Worm (Caenorhabditis elegans): ENCODE data around the gene ZC477.2.

The ZC477.2 gene

DNA sequence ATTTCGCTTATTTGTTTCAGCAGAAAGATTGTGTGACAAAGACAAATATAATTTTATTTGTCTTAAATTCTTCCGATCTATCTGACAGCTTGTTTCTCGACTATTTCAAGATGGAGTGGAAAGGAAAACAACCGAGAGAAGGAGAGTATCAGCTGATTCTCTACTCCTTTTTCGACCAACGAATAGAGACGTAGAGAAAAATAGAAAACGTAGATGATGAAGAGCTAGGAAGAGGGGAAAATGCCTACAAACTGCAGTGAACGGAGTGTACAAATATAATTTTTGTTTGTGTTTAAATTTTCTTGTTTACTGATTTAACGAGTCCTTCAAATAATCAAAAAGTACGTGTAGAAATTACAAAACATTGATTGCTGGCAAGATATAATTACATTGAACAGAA, 39.7 kb downstream of the ZC477.2 start (continued):
- no peak for TF ChIP-seq hpl-2 (GFP tag; optimal IDR thresholded peaks at IDR 0.05)
- TF ChIP-seq elt-3 (tag; optimal IDR thresholded peaks at IDR 0.05): no peak
- TF ChIP-seq sox-4 (tag; optimal IDR thresholded peaks at IDR 0.05): no peak
- TF ChIP-seq mef-2 (tag; optimal IDR thresholded peaks at IDR 0.05): no peak
- TF ChIP-seq mep-1 (tag; optimal IDR thresholded peaks at IDR 0.05): no peak
- no peak for TF ChIP-seq fkh-4 (tag; optimal IDR thresholded peaks at IDR 0.05; ENCODE audit: borderline replicate concordance)
- no peak for TF ChIP-seq ama-1 (optimal IDR thresholded peaks at IDR 0.05)
- TF ChIP-seq egl-27 (tag; optimal IDR thresholded peaks at IDR 0.05): no peak
- TF ChIP-seq sptf-1 (tag; optimal IDR thresholded peaks at IDR 0.05): no peak

ce11 chrIV:7149020-7149601, 41.1 kb downstream of the ZC477.2 start, which contains the start of gene C34D4.4:
Gene C34D4.4 (plus strand): TSS chrIV:7149361.
- TF ChIP-seq vab-15 (tag; optimal IDR thresholded peaks at IDR 0.05) (no peak), hpl-2 (GFP tag; optimal IDR thresholded peaks at IDR 0.05) (no peak), nhr-77 (tag; optimal IDR thresholded peaks at IDR 0.05) (no peak), C04F5.9 (tag; optimal IDR thresholded peaks at IDR 0.05) (no peak), ceh-82 (tag; optimal IDR thresholded peaks at IDR 0.05) (peak in 2 of 3 experiments; percentile 3 to 48), F16B12.6 (tag; optimal IDR thresholded peaks at IDR 0.05) (peak; percentile 92), lin-14 (GFP tag; optimal IDR thresholded peaks at IDR 0.05) (peak; percentile 53), fkh-8 (tag; optimal IDR thresholded peaks at IDR 0.05) (peak; percentile 31), unc-30 (tag; optimal IDR thresholded peaks at IDR 0.05) (no peak), nhr-71 (tag; optimal IDR thresholded peaks at IDR 0.05) (peak; percentile 36), sup-37 (GFP tag; optimal IDR thresholded peaks at IDR 0.05) (no peak), pax-3 (tag; optimal IDR thresholded peaks at IDR 0.05) (no peak), alr-1 (tag; optimal IDR thresholded peaks at IDR 0.05; ENCODE audit: borderline replicate concordance) (no peak), skn-1 (tag; optimal IDR thresholded peaks at IDR 0.05) (peak; percentile 39), lir-3 (tag; optimal IDR thresholded peaks at IDR 0.05; ENCODE audit: poor library complexity) (no peak), elt-3 (tag; optimal IDR thresholded peaks at IDR 0.05) (no peak), ceh-8 (GFP tag; optimal IDR thresholded peaks at IDR 0.05) (no peak), lsy-2 (tag; optimal IDR thresholded peaks at IDR 0.05) (peak; percentile 90 to 98), lin-39 (tag; optimal IDR thresholded peaks at IDR 0.05) (no peak), pag-3 (tag; optimal IDR thresholded peaks at IDR 0.05; ENCODE audit: borderline replicate concordance, insufficient read depth) (no peak), nhr-12 (tag; optimal IDR thresholded peaks at IDR 0.05) (no peak), nhr-84 (tag; optimal IDR thresholded peaks at IDR 0.05) (no peak), ama-1 (optimal IDR thresholded peaks at IDR 0.05) (no peak), ztf-11 (tag; optimal IDR thresholded peaks at IDR 0.05) (no peak), nhr-237 (tag; optimal IDR thresholded peaks at IDR 0.05) (no peak), nhr-85 (tag) (no peak), dsc-1 (tag; optimal IDR thresholded peaks at IDR 0.05) (no peak), mab-9 (GFP tag; IDR thresholded peaks at IDR 0.05) (no peak), ets-5 (GFP tag; IDR thresholded peaks at IDR 0.05) (no peak), nhr-47 (tag; optimal IDR thresholded peaks at IDR 0.05) (peak; percentile 45), unc-86 (tag; optimal IDR thresholded peaks at IDR 0.05) (no peak), aha-1 (tag; optimal IDR thresholded peaks at IDR 0.05) (no peak), fos-1 (tag; optimal IDR thresholded peaks at IDR 0.05) (no peak), mep-1 (tag; optimal IDR thresholded peaks at IDR 0.05) (peak; percentile 20), lin-13 (GFP tag; optimal IDR thresholded peaks at IDR 0.05) (peak; percentile 15), tlp-1 (tag; optimal IDR thresholded peaks at IDR 0.05) (no peak), mef-2 (tag; optimal IDR thresholded peaks at IDR 0.05) (no peak), ztf-4 (tag; optimal IDR thresholded peaks at IDR 0.05) (no peak), pqm-1 (tag; optimal IDR thresholded peaks at IDR 0.05) (no peak), nhr-11 (tag; optimal IDR thresholded peaks at IDR 0.05) (no peak), sox-4 (tag; optimal IDR thresholded peaks at IDR 0.05) (no peak), dpl-1 (GFP tag; optimal IDR thresholded peaks at IDR 0.05) (peak; percentile 32 to 60 (median 58)), efl-1 (optimal IDR thresholded peaks at IDR 0.05) (peak; percentile 61 to 64), efl-1 (GFP tag; optimal IDR thresholded peaks at IDR 0.05 in 1 of 2) (peak; percentile 61 to 95), irx-1 (tag; optimal IDR thresholded peaks at IDR 0.05) (no peak), jun-1 (tag; optimal IDR thresholded peaks at IDR 0.05) (no peak), ces-1 (GFP tag; optimal IDR thresholded peaks at IDR 0.05) (no peak), tbx-2 (tag; optimal IDR thresholded peaks at IDR 0.05) (no peak)
